Worm (Caenorhabditis elegans) whole organism, young adult: ENCODE measurements around the gene sto-4.

ENCODE experiments used
- C06A6.2 ChIP-seq: fragments of 200-800 bp; sonication (Bioruptor generic); conservative IDR thresholded peaks from 2 replicates; pipeline ENCODE4 v1.3.6; 2022; ENCODE audit warnings: missing genetic modification characterization, missing compliant biosample characterization
- Y79H2A.3 ChIP-seq: fragments of 200-800 bp; sonication (Bioruptor generic); conservative IDR thresholded peaks from 2 replicates; pipeline ENCODE4 v1.3.6; 2022; ENCODE audit warnings: missing genetic modification reagents, missing genetic modification characterization, missing compliant biosample characterization
- akir-1 ChIP-seq: fragments of 200-800 bp; sonication (Bioruptor generic); optimal IDR thresholded peaks from 2 replicates; lab custom pipeline; 2018; ENCODE audit warnings: mild to moderate bottlenecking, missing genetic modification characterization, moderate library complexity, missing compliant biosample characterization
- athp-1 ChIP-seq: sonication (generic microtip); optimal IDR thresholded peaks from 2 replicates; lab custom pipeline; 2017; ENCODE audit warnings: mild to moderate bottlenecking, missing genetic modification characterization, missing compliant biosample characterization
- dpl-1 ChIP-seq: fragments of 150-350 bp; optimal IDR thresholded peaks from 2 replicates; lab custom pipeline; 2014; ENCODE audit warnings: missing biosample characterization, missing genetic modification reagents, missing genetic modification characterization
- hmg-1.2 ChIP-seq: fragments of 200-800 bp; sonication (Bioruptor generic); IDR thresholded peaks from 2 replicates; pipeline ENCODE4 v1.3.6; 2022; ENCODE audit warnings: missing genetic modification reagents, missing genetic modification characterization, missing compliant biosample characterization
- hrde-1 ChIP-seq: sonication (generic microtip); optimal IDR thresholded peaks from 2 replicates; lab custom pipeline; 2016; ENCODE audit warnings: missing genetic modification characterization, mild to moderate bottlenecking, missing compliant biosample characterization, moderate library complexity, missing genotype, missing genetic modification reagents, borderline replicate concordance
- nfyb-1 ChIP-seq: fragments of 200-800 bp; sonication (Bioruptor generic); IDR thresholded peaks from 2 replicates; pipeline ENCODE4 v1.3.6; 2022; ENCODE audit warnings: missing genetic modification reagents, missing genetic modification characterization, missing compliant biosample characterization
- rec-8 ChIP-seq, 2 experiments: sonication (generic microtip); optimal IDR thresholded peaks; 2 replicates each; lab custom pipeline; 2016; ENCODE audit warnings: mild to moderate bottlenecking in 2 of 2, missing genetic modification characterization in 2 of 2, missing genetic modification reagents in 2 of 2, missing genotype in 2 of 2, missing biosample characterization in 1 of 2, missing compliant biosample characterization in 1 of 2, moderate library complexity in 1 of 2
- rpc-1 ChIP-seq, 2 experiments: fragments of 150-350 bp in 1 of 2; sonication (generic microtip) in 1 of 2; optimal IDR thresholded peaks; 2 replicates each; lab custom pipeline; 2014 to 2018; ENCODE audit warnings: missing biosample characterization in 1 of 2, missing genetic modification characterization in 1 of 2, missing genetic modification reagents in 1 of 2, missing genotype in 1 of 2
- sea-2 ChIP-seq: fragments of 200-800 bp; sonication (Bioruptor generic); IDR thresholded peaks from 2 replicates; pipeline ENCODE4 v1.3.6; 2022; ENCODE audit warnings: missing genetic modification characterization, missing compliant biosample characterization
- ztf-3 ChIP-seq: fragments of 200-800 bp; sonication (Bioruptor generic); optimal IDR thresholded peaks from 2 replicates; lab custom pipeline; 2018; ENCODE audit warnings: mild to moderate bottlenecking, missing genetic modification characterization, missing compliant biosample characterization

DNA sequence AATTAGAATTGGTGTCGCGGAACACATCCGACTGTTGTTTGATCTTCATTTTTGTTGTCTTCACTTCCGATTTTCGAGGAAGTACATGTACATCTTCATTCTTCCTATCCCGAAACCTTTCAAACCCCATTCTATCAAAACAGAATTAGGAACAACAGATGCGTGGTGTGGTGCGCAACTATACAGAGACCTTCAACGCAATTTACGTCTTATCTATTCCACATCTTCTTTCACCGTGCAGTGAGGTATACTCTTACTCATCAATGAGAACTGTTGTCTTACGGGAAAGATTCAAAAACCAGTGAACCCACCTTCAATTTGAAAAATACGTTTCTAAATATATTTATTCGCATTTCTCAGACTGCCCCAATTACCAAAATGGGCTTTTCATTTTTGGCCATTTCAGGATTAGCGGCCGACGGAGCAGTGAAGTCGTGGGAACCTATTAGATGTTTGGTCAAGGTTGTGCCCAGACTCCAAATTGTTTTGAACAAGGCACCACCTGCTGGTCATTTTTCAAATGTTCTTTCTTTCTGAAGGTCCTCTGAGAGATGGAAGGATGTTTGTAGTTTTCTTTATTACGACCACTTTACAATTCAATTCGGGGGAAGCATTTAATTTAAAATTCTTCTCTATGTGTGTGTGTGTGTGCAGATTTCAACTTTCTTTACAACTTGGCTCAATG, 37.0 kb upstream of the sto-4 start:
- TF ChIP-seq akir-1 (no peak), sea-2 (GFP tag; lab: Robert Waterston, UW) (no peak), athp-1 (tag; lab: Kevin White, UChicago) (no peak), Y79H2A.3 (no peak), ztf-3 (GFP tag; lab: Kevin White, UChicago) (no peak), hmg-1.2 (no peak), nfyb-1 (GFP tag; lab: Robert Waterston, UW) (no peak), C06A6.2 (no peak), hrde-1 (tag; lab: Kevin White, UChicago) (no peak), rpc-1 (optimal IDR thresholded peaks at IDR 0.05; lab: Kevin White, UChicago) (no peak), rpc-1 (tag; optimal IDR thresholded peaks at IDR 0.05; lab: Kevin White, UChicago) (no peak), rec-8 (tag; optimal IDR thresholded peaks at IDR 0.05; lab: Kevin White, UChicago) (no peak), dpl-1 (GFP tag; lab: Kevin White, UChicago) (no peak)
